Worm (Caenorhabditis elegans): ENCODE measurements around the gene rpt-3.

rpt-3 gene

ce11 chrIII:6462610-6463009 lies 27.0 kb upstream of the rpt-3 start, which contains the start of gene T26A5.8 (continued):
- TF ChIP-seq ces-1 (GFP tag; optimal IDR thresholded peaks at IDR 0.05) (no peak), ctbp-1 (GFP tag; IDR thresholded peaks at IDR 0.05) (no peak), ceh-62 (tag; optimal IDR thresholded peaks at IDR 0.05) (no peak), Y75B8A.6 (GFP tag; IDR thresholded peaks at IDR 0.05) (peak; percentile 72; the same call in 1 of the 2 replicates), nhr-41 (GFP tag; IDR thresholded peaks at IDR 0.05) (no peak), daf-16 (GFP tag; optimal IDR thresholded peaks at IDR 0.05) (peak in 1 of 2 experiments; percentile 13), daf-16 (tag; optimal IDR thresholded peaks at IDR 0.05) (peak; percentile 28), daf-19 (GFP tag; conservative IDR thresholded peaks at IDR 0.05) (no peak), dpl-1 (GFP tag; optimal IDR thresholded peaks at IDR 0.05) (no peak), vab-7 (GFP tag; IDR thresholded peaks at IDR 0.05) (no peak), ztf-11 (tag; optimal IDR thresholded peaks at IDR 0.05) (no peak), lin-39 (tag; optimal IDR thresholded peaks at IDR 0.05) (no peak), daf-8 (GFP tag; IDR thresholded peaks at IDR 0.05) (no peak), dmd-9 (GFP tag; IDR thresholded peaks at IDR 0.05) (no peak), mes-2 (tag; optimal IDR thresholded peaks at IDR 0.05; ENCODE audit: poor library complexity, severe bottlenecking) (peak; percentile 19), duxl-1 (tag; optimal IDR thresholded peaks at IDR 0.05; ENCODE audit: poor library complexity) (peak; percentile 60), attf-4 (tag; optimal IDR thresholded peaks at IDR 0.05) (no peak), F26F4.8 (GFP tag; conservative IDR thresholded peaks at IDR 0.05) (no peak)

- 0 out of 2 replicates have a peak, but pooled peaks have one; percentile 2 for TF ChIP-seq zfp-3 (GFP tag; conservative IDR thresholded peaks at IDR 0.05)
- no peak for TF ChIP-seq unc-130 (GFP tag; optimal IDR thresholded peaks at IDR 0.05)
Observed at ce11 chrIII:6463679-6464078, 25.9 kb upstream of the rpt-3 start, which contains the start of gene dlc-1. Gene dlc-1 (minus strand): TSS chrIII:6463779.

- TF ChIP-seq nhr-237 (tag; optimal IDR thresholded peaks at IDR 0.05) = no peak
- TF ChIP-seq tag-97 (GFP tag; IDR thresholded peaks at IDR 0.05) = no peak
- peak; percentile 29 for TF ChIP-seq zfp-2 (tag; optimal IDR thresholded peaks at IDR 0.05)
- no peak for TF ChIP-seq F26F4.8 (GFP tag; conservative IDR thresholded peaks at IDR 0.05)
- no peak for TF ChIP-seq nhr-111 (GFP tag; optimal IDR thresholded peaks at IDR 0.05)
- peak; percentile 89 for TF ChIP-seq hmg-1.1 (GFP tag; IDR thresholded peaks at IDR 0.05)
- TF ChIP-seq arid-1 (GFP tag; conservative IDR thresholded peaks at IDR 0.05) = peak; percentile 94
- TF ChIP-seq F49E8.2 (tag; optimal IDR thresholded peaks at IDR 0.05; ENCODE audit: borderline replicate concordance) = no peak
- TF ChIP-seq nhr-28 (tag; optimal IDR thresholded peaks at IDR 0.05) = peak; percentile 91
- TF ChIP-seq aly-2 (tag; optimal IDR thresholded peaks at IDR 0.05) = no peak
- TF ChIP-seq lin-15B (tag; optimal IDR thresholded peaks at IDR 0.05) = no peak
- peak; percentile 97 for TF ChIP-seq hlh-11 (tag; optimal IDR thresholded peaks at IDR 0.05)
- TF ChIP-seq unc-62 (GFP tag; optimal IDR thresholded peaks at IDR 0.05 in 1 of 2) = no peak
- no peak for TF ChIP-seq unc-62 (tag; optimal IDR thresholded peaks at IDR 0.05)
- no peak for TF ChIP-seq ztf-11 (tag; optimal IDR thresholded peaks at IDR 0.05)
- peak; percentile 95 for TF ChIP-seq hlh-30 (tag; optimal IDR thresholded peaks at IDR 0.05; ENCODE audit: insufficient read depth)
- peak; percentile 36 for TF ChIP-seq ceh-32 (tag; optimal IDR thresholded peaks at IDR 0.05; ENCODE audit: poor library complexity)
- TF ChIP-seq lsy-2 (tag; optimal IDR thresholded peaks at IDR 0.05) = peak; percentile 22 to 78
- no peak for TF ChIP-seq ceh-44 (GFP tag; IDR thresholded peaks at IDR 0.05)
- TF ChIP-seq T20F7.1 (GFP tag; optimal IDR thresholded peaks at IDR 0.05) = peak; percentile 72
- peak; percentile 71 for TF ChIP-seq spr-3 (GFP tag; optimal IDR thresholded peaks at IDR 0.05)
- no peak for TF ChIP-seq unc-39 (tag; optimal IDR thresholded peaks at IDR 0.05)
- no peak for TF ChIP-seq R02D3.7 (tag; optimal IDR thresholded peaks at IDR 0.05)
- TF ChIP-seq ceh-62 (tag; optimal IDR thresholded peaks at IDR 0.05) = no peak
- TF ChIP-seq ZK337.2 (GFP tag; IDR thresholded peaks at IDR 0.05) = no peak
- TF ChIP-seq lin-39 (tag; optimal IDR thresholded peaks at IDR 0.05) = no peak
- TF ChIP-seq lim-7 (GFP tag; IDR thresholded peaks at IDR 0.05) = no peak
- peak; percentile 89 for TF ChIP-seq ama-1 (optimal IDR thresholded peaks at IDR 0.05)
- TF ChIP-seq pqm-1 (tag; optimal IDR thresholded peaks at IDR 0.05) = peak; percentile 96
- TF ChIP-seq egl-27 (tag; optimal IDR thresholded peaks at IDR 0.05) = no peak
- TF ChIP-seq madf-5 (GFP tag; IDR thresholded peaks at IDR 0.05) = no peak
- TF ChIP-seq tra-1 (GFP tag; IDR thresholded peaks at IDR 0.05) = peak; percentile 95
- peak; percentile 87; the same call in 1 of the 2 replicates for TF ChIP-seq zfp-3 (GFP tag; conservative IDR thresholded peaks at IDR 0.05)
- peak; percentile 82 to 84 for TF ChIP-seq daf-16 (GFP tag; optimal IDR thresholded peaks at IDR 0.05)
- TF ChIP-seq daf-16 (tag; optimal IDR thresholded peaks at IDR 0.05) = peak; percentile 94
Observed at ce11 chrIII:6464113-6464571, 25.5 kb upstream of the rpt-3 start.
